Fruit fly (Drosophila melanogaster) whole organism, adult: ENCODE data around the gene CG13603.

Experiments used
- CG11617 ChIP-seq: fragments of 200-800 bp; sonication (Bioruptor generic); optimal IDR thresholded peaks from 2 replicates; lab custom pipeline; 2017; ENCODE audit warnings: mild to moderate bottlenecking, missing biosample characterization, missing genetic modification reagents, missing genetic modification characterization
- CG12768 ChIP-seq: fragments of 200-800 bp; sonication (Bioruptor generic); optimal IDR thresholded peaks from 2 replicates; lab custom pipeline; 2017; ENCODE audit warnings: missing biosample characterization, missing genetic modification characterization, mild to moderate bottlenecking, moderate library complexity, missing genetic modification reagents
- CG14711 ChIP-seq: fragments of 200-800 bp; sonication (Bioruptor generic); optimal IDR thresholded peaks from 2 replicates; lab custom pipeline; 2018; ENCODE audit warnings: missing biosample characterization, mild to moderate bottlenecking, missing genetic modification characterization, moderate library complexity
- CG1620 ChIP-seq: fragments of 200-800 bp; sonication (Bioruptor generic); optimal IDR thresholded peaks from 2 replicates; lab custom pipeline; 2016; ENCODE audit warnings: missing biosample characterization, missing genetic modification characterization
- CG33017 ChIP-seq: fragments of 200-800 bp; sonication (Bioruptor generic); optimal IDR thresholded peaks from 2 replicates; lab custom pipeline; 2018; ENCODE audit warnings: missing biosample characterization, mild to moderate bottlenecking, missing genetic modification characterization, moderate library complexity
- CG5204 ChIP-seq: fragments of 200-800 bp; sonication (Bioruptor generic); optimal IDR thresholded peaks from 2 replicates; lab custom pipeline; 2016; ENCODE audit warnings: missing biosample characterization, missing genetic modification characterization
- CG7045 ChIP-seq: fragments of 200-800 bp; sonication (Bioruptor generic); optimal IDR thresholded peaks from 2 replicates; lab custom pipeline; 2017; ENCODE audit warnings: missing biosample characterization, mild to moderate bottlenecking, missing genetic modification characterization
- CG7101 ChIP-seq: fragments of 200-800 bp; sonication (Bioruptor generic); optimal IDR thresholded peaks from 2 replicates; lab custom pipeline; 2018; ENCODE audit warnings: missing biosample characterization, mild to moderate bottlenecking, missing genetic modification characterization, moderate library complexity
- Clk ChIP-seq: fragments of 200-800 bp; sonication (Bioruptor generic); optimal IDR thresholded peaks from 2 replicates; lab custom pipeline; 2017; ENCODE audit warnings: missing biosample characterization, missing genetic modification characterization
- Crg-1 ChIP-seq: fragments of 200-800 bp; sonication (Bioruptor generic); optimal IDR thresholded peaks from 2 replicates; lab custom pipeline; 2016; ENCODE audit warnings: missing biosample characterization, missing genetic modification characterization
- Hr96 ChIP-seq: fragments of 200-800 bp; sonication (Bioruptor generic); optimal IDR thresholded peaks from 2 replicates; lab custom pipeline; 2016; ENCODE audit warnings: missing biosample characterization, missing genetic modification characterization
- Mnt ChIP-seq: fragments of 200-800 bp; sonication (Bioruptor generic); optimal IDR thresholded peaks from 2 replicates; lab custom pipeline; 2016; ENCODE audit warnings: missing biosample characterization, mild to moderate bottlenecking, missing genetic modification characterization
- bab1 ChIP-seq: fragments of 200-800 bp; sonication (Bioruptor generic); optimal IDR thresholded peaks from 3 replicates; lab custom pipeline; 2019; ENCODE audit warnings: missing biosample characterization, mild to moderate bottlenecking, missing genetic modification characterization, moderate library complexity
- cic ChIP-seq: fragments of 200-800 bp; sonication (Bioruptor generic); optimal IDR thresholded peaks from 2 replicates; lab custom pipeline; 2017; ENCODE audit warnings: missing biosample characterization, mild to moderate bottlenecking, missing genetic modification characterization, moderate library complexity
- cnc ChIP-seq, 2 experiments: fragments of >200 bp; optimal IDR thresholded peaks; 2 replicates each; lab custom pipeline; 2017
- kay ChIP-seq: fragments of 200-800 bp; sonication (Bioruptor generic); peaks from one replicate; lab custom pipeline; 2016; ENCODE audit warnings: missing biosample characterization, missing genetic modification characterization, borderline replicate concordance
- ovo ChIP-seq: fragments of 200-800 bp; sonication (Bioruptor generic); optimal IDR thresholded peaks from 2 replicates; lab custom pipeline; 2016; ENCODE audit warnings: missing biosample characterization, missing genetic modification characterization
- pad ChIP-seq: fragments of 200-800 bp; sonication (Bioruptor generic); optimal IDR thresholded peaks from 3 replicates; lab custom pipeline; 2017; ENCODE audit warnings: missing biosample characterization, missing genetic modification characterization, mild to moderate bottlenecking, moderate library complexity, missing genetic modification reagents
- tj ChIP-seq: fragments of 200-800 bp; sonication (Bioruptor generic); optimal IDR thresholded peaks from 3 replicates; lab custom pipeline; 2017; ENCODE audit warnings: missing biosample characterization, mild to moderate bottlenecking, missing genetic modification characterization, moderate library complexity
- toe ChIP-seq: fragments of 200-800 bp; sonication (Bioruptor generic); optimal IDR thresholded peaks from 2 replicates; lab custom pipeline; 2016; ENCODE audit warnings: missing biosample characterization, missing genetic modification characterization

CG13603 gene

dm6 chr3R:23991364-23991763, 5.0 kb upstream of the CG13603 start:
- TF ChIP-seq cnc (optimal IDR thresholded peaks at IDR 0.05; lab: Kevin White, UChicago) (peak in 1 of 2 experiments; percentile 9), kay (GFP tag; lab: Kevin White, UChicago) (peak; percentile 75), cic (GFP tag; lab: Kevin White, UChicago) (peak; percentile 22), CG7045 (no peak), CG11617 (no peak), Clk (GFP tag; lab: Kevin White, UChicago) (no peak), toe (GFP tag; lab: Kevin White, UChicago) (no peak), CG33017 (tag; lab: Kevin White, UChicago) (no peak), CG12768 (no peak)

DNA sequence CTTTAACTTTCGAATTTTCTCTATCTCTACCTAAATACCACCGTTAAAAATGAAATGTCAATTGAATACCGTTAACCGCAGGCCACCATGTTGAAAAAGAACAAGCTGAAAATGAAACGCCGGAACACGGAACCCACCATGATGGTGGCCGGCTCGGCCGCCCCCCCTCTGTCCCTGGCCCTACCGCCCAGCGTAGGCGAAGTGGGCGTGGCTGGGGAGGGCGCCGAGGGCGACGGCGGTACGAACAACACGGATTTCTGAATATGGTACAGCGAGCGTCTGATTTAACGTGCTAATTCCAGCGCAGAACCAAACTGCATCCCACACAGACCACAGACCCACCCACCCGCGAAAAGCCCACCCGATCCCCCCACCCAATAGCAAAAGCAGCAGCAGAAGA, 4.7 kb downstream of the CG13603 start:
- TF ChIP-seq CG11617 (no peak), tj (GFP tag; lab: Kevin White, UChicago) (no peak), CG1620 (no peak), CG14711 (tag; lab: Kevin White, UChicago) (no peak), ovo (no peak), kay (GFP tag; lab: Kevin White, UChicago) (no peak), cnc (optimal IDR thresholded peaks at IDR 0.05; lab: Kevin White, UChicago) (no peak), toe (GFP tag; lab: Kevin White, UChicago) (no peak), CG7101 (tag; lab: Kevin White, UChicago) (no peak), bab1 (GFP tag; lab: Kevin White, UChicago) (no peak), pad (GFP tag; lab: Kevin White, UChicago) (no peak), Clk (GFP tag; lab: Kevin White, UChicago) (no peak), CG33017 (tag; lab: Kevin White, UChicago) (no peak)

DNA sequence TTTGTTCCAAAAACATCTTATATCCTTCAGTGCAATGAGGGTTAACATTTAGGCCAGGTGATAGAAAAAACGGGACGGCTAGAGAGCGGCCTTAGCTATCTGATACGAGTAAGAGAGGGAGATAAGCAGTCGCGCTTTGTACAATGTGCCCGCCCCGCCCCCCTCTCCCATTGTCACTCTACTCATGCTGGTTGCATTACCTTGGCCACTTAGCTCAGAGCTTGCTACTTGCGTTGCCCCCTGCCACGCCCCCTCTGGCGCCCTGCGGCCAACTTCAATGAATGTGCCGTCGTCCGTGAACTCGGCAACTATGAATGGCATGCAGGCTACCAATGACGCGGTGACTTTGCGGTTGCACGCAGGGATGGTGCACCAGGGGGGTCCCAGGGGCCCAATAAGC, 14.6 kb downstream of the CG13603 start:
- TF ChIP-seq CG5204 = no peak
- TF ChIP-seq cnc (optimal IDR thresholded peaks at IDR 0.05; lab: Kevin White, UChicago) = no peak
- no peak for TF ChIP-seq bab1 (GFP tag; lab: Kevin White, UChicago)
- no peak for TF ChIP-seq tj (GFP tag; lab: Kevin White, UChicago)

- TF ChIP-seq CG12768 = no peak
- no peak for TF ChIP-seq kay (GFP tag; lab: Kevin White, UChicago)
- no peak for TF ChIP-seq CG7045
- no peak for TF ChIP-seq CG14711 (tag; lab: Kevin White, UChicago)
- TF ChIP-seq toe (GFP tag; lab: Kevin White, UChicago) = no peak
- TF ChIP-seq CG1620 = no peak
- TF ChIP-seq pad (GFP tag; lab: Kevin White, UChicago) = no peak
- TF ChIP-seq cnc (optimal IDR thresholded peaks at IDR 0.05; lab: Kevin White, UChicago) = no peak
- TF ChIP-seq ovo = no peak
- no peak for TF ChIP-seq Clk (GFP tag; lab: Kevin White, UChicago)
These were observed 15.2 kb downstream of the CG13603 start for dm6 chr3R:23971208-23971607.

- TF ChIP-seq CG33017 (tag; lab: Kevin White, UChicago) (no peak), toe (GFP tag; lab: Kevin White, UChicago) (no peak), bab1 (GFP tag; lab: Kevin White, UChicago) (no peak), kay (GFP tag; lab: Kevin White, UChicago) (no peak), cnc (optimal IDR thresholded peaks at IDR 0.05; lab: Kevin White, UChicago) (no peak), CG7045 (no peak), CG12768 (no peak), Clk (GFP tag; lab: Kevin White, UChicago) (no peak), ovo (no peak), CG1620 (no peak), tj (GFP tag; lab: Kevin White, UChicago) (no peak), pad (GFP tag; lab: Kevin White, UChicago) (no peak)
These were observed 16.9 kb downstream of the CG13603 start for dm6 chr3R:23969449-23969848.

dm6 chr3R:23964913-23965718, 21.3 kb downstream of the CG13603 start:
- TF ChIP-seq pad (GFP tag; lab: Kevin White, UChicago) (no peak), tj (GFP tag; lab: Kevin White, UChicago) (no peak), CG1620 (no peak), CG12768 (no peak), cnc (optimal IDR thresholded peaks at IDR 0.05; lab: Kevin White, UChicago) (no peak), ovo (no peak), CG7045 (no peak), CG7101 (tag; lab: Kevin White, UChicago) (no peak), cic (GFP tag; lab: Kevin White, UChicago) (no peak), CG33017 (tag; lab: Kevin White, UChicago) (no peak), CG14711 (tag; lab: Kevin White, UChicago) (no peak), Mnt (GFP tag; lab: Kevin White, UChicago) (no peak), kay (GFP tag; lab: Kevin White, UChicago) (no peak), Clk (GFP tag; lab: Kevin White, UChicago) (no peak), Hr96 (GFP tag; lab: Kevin White, UChicago) (no peak), toe (GFP tag; lab: Kevin White, UChicago) (no peak), CG11617 (no peak), Crg-1 (GFP tag; lab: Kevin White, UChicago) (no peak), CG5204 (no peak)
